Worm (Caenorhabditis elegans): Measurements from ENCODE around the gene nhr-196.

DNA sequence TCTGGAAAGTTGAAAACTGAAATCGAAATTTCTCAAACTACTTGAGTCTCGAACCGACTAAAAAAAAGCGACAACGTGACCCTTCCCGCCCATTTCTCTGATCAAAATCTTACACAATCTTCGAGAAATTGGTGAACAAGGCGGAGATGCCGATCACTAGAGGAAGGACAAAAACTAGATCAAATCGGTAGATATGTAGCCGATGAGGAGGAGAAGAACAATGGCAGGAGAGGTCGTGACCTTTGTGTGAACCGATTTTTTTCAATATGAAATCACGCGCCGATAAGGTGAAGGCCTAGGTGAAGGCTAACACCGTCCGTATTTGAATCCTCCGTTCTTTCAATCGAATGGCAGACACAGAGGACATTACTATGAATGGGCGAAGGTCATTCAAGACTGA lies 24.5 kb upstream of the nhr-196 start:
- no peak for TF ChIP-seq pha-4 (tag; optimal IDR thresholded peaks at IDR 0.05)
- TF ChIP-seq zip-5 (tag; optimal IDR thresholded peaks at IDR 0.05), result no peak
- TF ChIP-seq pha-2 (tag; optimal IDR thresholded peaks at IDR 0.05), result no peak
